Worm (Caenorhabditis elegans) whole organism, L3 larva: Measurements from ENCODE around the gene Y59H11AR.10.

Source experiments
- elt-1 ChIP-seq: fragments of 150-350 bp; optimal IDR thresholded peaks from 2 replicates; lab custom pipeline; 2014; ENCODE audit warnings: missing biosample characterization, missing genetic modification characterization
- nhr-28 ChIP-seq: fragments of 150-350 bp; optimal IDR thresholded peaks from 2 replicates; lab custom pipeline; 2014; ENCODE audit warnings: missing biosample characterization, missing genetic modification characterization
- nhr-67 ChIP-seq: fragments of 150-350 bp; optimal IDR thresholded peaks from 2 replicates; lab custom pipeline; 2014; ENCODE audit warnings: missing biosample characterization, missing genetic modification characterization
- pha-4 ChIP-seq: fragments of 150-350 bp; optimal IDR thresholded peaks from 2 replicates; lab custom pipeline; 2014; ENCODE audit warnings: missing biosample characterization, missing genetic modification reagents, missing genetic modification characterization
- pqm-1 ChIP-seq: fragments of 150-350 bp; optimal IDR thresholded peaks from 2 replicates; lab custom pipeline; 2017; ENCODE audit warnings: missing biosample characterization, missing genetic modification characterization, inconsistent platforms
- skn-1 ChIP-seq: fragments of 150-350 bp; optimal IDR thresholded peaks from 2 replicates; lab custom pipeline; 2014; ENCODE audit warnings: missing biosample characterization, missing genetic modification characterization
- tbx-2 ChIP-seq: sonication (generic microtip); optimal IDR thresholded peaks from 2 replicates; lab custom pipeline; 2016; ENCODE audit warnings: mild to moderate bottlenecking, missing genetic modification characterization, missing compliant biosample characterization
- unc-62 ChIP-seq: fragments of 150-350 bp; sonication (generic microtip); optimal IDR thresholded peaks from 4 replicates; lab custom pipeline; 2014; ENCODE audit warnings: missing biosample characterization, missing genetic modification reagents, missing genetic modification characterization
- ztf-11 ChIP-seq: fragments of 150-350 bp; optimal IDR thresholded peaks from 2 replicates; lab custom pipeline; 2014; ENCODE audit warnings: missing biosample characterization, missing genetic modification characterization

ce11 chrIV:8595317-8595716 is 7.7 kb upstream of the Y59H11AR.10 start, which contains the start of gene Y59H11AR.3:
- TF ChIP-seq nhr-28 (tag; lab: Kevin White, UChicago) (no peak), unc-62 (no peak), tbx-2 (tag; lab: Kevin White, UChicago) (no peak), pqm-1 (tag; lab: Kevin White, UChicago) (no peak), skn-1 (tag; lab: Kevin White, UChicago) (no peak), pha-4 (no peak), elt-1 (no peak), ztf-11 (tag; lab: Kevin White, UChicago) (no peak), nhr-67 (tag; lab: Kevin White, UChicago) (no peak)
